Fruit fly (Drosophila melanogaster): ENCODE results near the gene CG11294.
A peak's percentile ranks its signal among the peaks of the same experiment; 100 is the strongest.

- no peak for TF ChIP-seq rn (GFP tag; IDR thresholded peaks at IDR 0.05)
- peak; percentile 57 for TF ChIP-seq Ets98B (GFP tag; IDR thresholded peaks at IDR 0.05)
- no peak for TF ChIP-seq gl (tag; optimal IDR thresholded peaks at IDR 0.05)
- peak; percentile 85 for TF ChIP-seq Snoo (tag; optimal IDR thresholded peaks at IDR 0.05)
These were observed 16.0 kb downstream of the CG11294 start for dm6 chrX:8677434-8677833.
